Worm (Caenorhabditis elegans): ENCODE data around the gene C02C6.14.

ce11 chrX:15564338-15564737 lies 26.9 kb downstream of the C02C6.14 start:
- TF ChIP-seq snpc-4 (GFP tag; optimal IDR thresholded peaks at IDR 0.05) (no peak), snpc-4 (tag; optimal IDR thresholded peaks at IDR 0.05) (no peak), dpl-1 (GFP tag; optimal IDR thresholded peaks at IDR 0.05) (no peak), Y79H2A.3 (GFP tag; conservative IDR thresholded peaks at IDR 0.05) (no peak), nhr-90 (tag; optimal IDR thresholded peaks at IDR 0.05) (no peak), nfya-1 (tag; optimal IDR thresholded peaks at IDR 0.05; ENCODE audit: borderline replicate concordance, insufficient read depth) (no peak)

Measured in whole organism, young adult.